Fruit fly (Drosophila melanogaster) whole organism, embryonic: ENCODE data around the gene Act87E.

Experiments
- BEAF-32 ChIP-seq: fragments of 200-800 bp; sonication (Bioruptor generic); optimal IDR thresholded peaks from 3 replicates; lab custom pipeline; 2017; ENCODE audit warnings: missing biosample characterization, missing genetic modification characterization, mild to moderate bottlenecking, moderate library complexity, missing genetic modification reagents
- CG10431 ChIP-seq: fragments of 200-800 bp; sonication (Bioruptor generic); optimal IDR thresholded peaks from 3 replicates; lab custom pipeline; 2018; ENCODE audit warnings: missing biosample characterization, mild to moderate bottlenecking, missing genetic modification characterization
- CG11504 ChIP-seq: fragments of 200-800 bp; sonication (Bioruptor generic); optimal IDR thresholded peaks from 3 replicates; lab custom pipeline; 2019; ENCODE audit warnings: missing biosample characterization, mild to moderate bottlenecking, missing genetic modification characterization, moderate library complexity
- CG11695 ChIP-seq: fragments of 200-800 bp; sonication (Bioruptor generic); IDR thresholded peaks from 3 replicates; pipeline ENCODE4 v1.3.6; 2022; ENCODE audit warnings: missing biosample characterization, missing genetic modification characterization
- CG12155 ChIP-seq: fragments of 200-800 bp; sonication (Bioruptor generic); optimal IDR thresholded peaks from 3 replicates; lab custom pipeline; 2016; ENCODE audit warnings: missing biosample characterization, missing genetic modification characterization
- CG12744 ChIP-seq: fragments of 200-800 bp; sonication (Bioruptor generic); optimal IDR thresholded peaks from 2 replicates; lab custom pipeline; 2016; ENCODE audit warnings: missing biosample characterization, missing genetic modification characterization
- CG13287 ChIP-seq: fragments of 200-800 bp; sonication (Bioruptor generic); IDR thresholded peaks from 2 replicates; pipeline ENCODE4 v1.3.6; 2022; ENCODE audit warnings: missing biosample characterization, missing genetic modification characterization; ENCODE audit not compliant: partially characterized antibody
- CG13894 ChIP-seq: fragments of 200-800 bp; sonication (Bioruptor generic); optimal IDR thresholded peaks from 3 replicates; lab custom pipeline; 2018; ENCODE audit warnings: missing biosample characterization, mild to moderate bottlenecking, missing genetic modification characterization, moderate library complexity
- CG14667 ChIP-seq: fragments of 200-800 bp; sonication (Bioruptor generic); IDR thresholded peaks from 2 replicates; pipeline ENCODE4 v1.3.6; 2022; ENCODE audit warnings: missing biosample characterization, missing genetic modification characterization
- CG18476 ChIP-seq: fragments of 200-800 bp; sonication (Bioruptor generic); optimal IDR thresholded peaks from 2 replicates; lab custom pipeline; 2016; ENCODE audit warnings: missing biosample characterization, mild to moderate bottlenecking, missing genetic modification characterization
- CG32767 ChIP-seq: fragments of 200-800 bp; sonication (Bioruptor generic); IDR thresholded peaks from 2 replicates; pipeline ENCODE4 v1.3.6; 2022; ENCODE audit warnings: missing biosample characterization, missing genetic modification characterization
- CG34224 ChIP-seq: fragments of 200-800 bp; sonication (Bioruptor generic); IDR thresholded peaks from 3 replicates; pipeline ENCODE4 v1.3.6; 2022; ENCODE audit warnings: missing biosample characterization, missing genetic modification characterization; ENCODE audit not compliant: partially characterized antibody
- CG42726 ChIP-seq: fragments of 200-800 bp; sonication (Bioruptor generic); IDR thresholded peaks from 2 replicates; pipeline ENCODE4 v1.3.6; 2022; ENCODE audit warnings: missing biosample characterization, missing genetic modification characterization; ENCODE audit not compliant: partially characterized antibody
- CG6765 ChIP-seq: fragments of 200-800 bp; sonication (Bioruptor generic); optimal IDR thresholded peaks from 3 replicates; lab custom pipeline; 2017; ENCODE audit warnings: missing biosample characterization, mild to moderate bottlenecking, missing genetic modification characterization
- CG6791 ChIP-seq: fragments of 200-800 bp; sonication (Bioruptor generic); IDR thresholded peaks from 3 replicates; pipeline ENCODE4 v1.3.6; 2022; ENCODE audit warnings: missing biosample characterization, missing genetic modification characterization; ENCODE audit not compliant: partially characterized antibody
- CG8290 ChIP-seq, 3 experiments: fragments of 200-800 bp; sonication (Bioruptor generic); optimal IDR thresholded peaks; 2 replicates each; lab custom pipeline; 2016 to 2019; ENCODE audit warnings: missing biosample characterization in 3 of 3, missing genetic modification characterization in 3 of 3, mild to moderate bottlenecking in 2 of 3, moderate library complexity in 1 of 3
- CG8478 ChIP-seq: fragments of >200 bp; optimal IDR thresholded peaks from 2 replicates; lab custom pipeline; 2018
- Dll ChIP-seq: fragments of 200-800 bp; sonication (Bioruptor generic); IDR thresholded peaks from 4 replicates; pipeline ENCODE4 v1.3.6; 2022; ENCODE audit warnings: missing biosample characterization, missing genetic modification characterization; ENCODE audit not compliant: partially characterized antibody
- HLH4C ChIP-seq: fragments of 200-800 bp; sonication (Bioruptor generic); IDR thresholded peaks from 3 replicates; pipeline ENCODE4 v1.3.6; 2022; ENCODE audit warnings: missing biosample characterization, missing genetic modification characterization; ENCODE audit not compliant: partially characterized antibody
- Jarid2 ChIP-seq: fragments of 200-800 bp; sonication (Bioruptor generic); optimal IDR thresholded peaks from 3 replicates; lab custom pipeline; 2017; ENCODE audit warnings: mild to moderate bottlenecking, missing biosample characterization, missing genetic modification reagents, missing genetic modification characterization
- Max ChIP-seq: fragments of 200-800 bp; sonication (Bioruptor generic); optimal IDR thresholded peaks from 2 replicates; lab custom pipeline; 2016; ENCODE audit warnings: missing biosample characterization, mild to moderate bottlenecking, missing genetic modification characterization
- Med ChIP-seq: fragments of 200-800 bp; sonication (Bioruptor generic); peaks from one replicate; lab custom pipeline; 2016; ENCODE audit warnings: missing biosample characterization, missing genetic modification characterization, mild to moderate bottlenecking, inconsistent platforms, moderate library complexity
- Scr ChIP-seq: fragments of 200-800 bp; sonication (Bioruptor generic); IDR thresholded peaks from 2 replicates; pipeline ENCODE4 v1.3.6; 2022; ENCODE audit warnings: missing biosample characterization, missing genetic modification characterization; ENCODE audit not compliant: partially characterized antibody
- abd-A ChIP-seq: fragments of 200-800 bp; sonication (Bioruptor generic); optimal IDR thresholded peaks from 3 replicates; lab custom pipeline; 2019; ENCODE audit warnings: missing biosample characterization, mild to moderate bottlenecking, missing genetic modification characterization, moderate library complexity
- ap ChIP-seq: fragments of 200-800 bp; sonication (Bioruptor generic); IDR thresholded peaks from 2 replicates; pipeline ENCODE4 v1.3.6; 2022; ENCODE audit warnings: missing biosample characterization, missing genetic modification characterization
- bbx ChIP-seq: fragments of 200-800 bp; sonication (Bioruptor generic); IDR thresholded peaks from 2 replicates; pipeline ENCODE4 v1.3.6; 2022; ENCODE audit warnings: missing biosample characterization, missing genetic modification characterization; ENCODE audit not compliant: partially characterized antibody
- bcd ChIP-seq: fragments of 200-800 bp; sonication (Bioruptor generic); optimal IDR thresholded peaks from 2 replicates; lab custom pipeline; 2017; ENCODE audit warnings: missing biosample characterization, mild to moderate bottlenecking, missing genetic modification characterization
- chinmo ChIP-seq: fragments of 200-800 bp; sonication (Bioruptor generic); IDR thresholded peaks from 4 replicates; pipeline ENCODE4 v1.3.6; 2022; ENCODE audit warnings: missing biosample characterization, missing genetic modification characterization; ENCODE audit not compliant: partially characterized antibody
- chn ChIP-seq: fragments of 200-800 bp; sonication (Bioruptor generic); optimal IDR thresholded peaks from 2 replicates; lab custom pipeline; 2016; ENCODE audit warnings: missing biosample characterization, missing genetic modification characterization
- ci ChIP-seq: fragments of 200-800 bp; sonication (Bioruptor generic); IDR thresholded peaks from 3 replicates; pipeline ENCODE4 v1.3.6; 2022; ENCODE audit warnings: missing biosample characterization, missing genetic modification characterization
- crol ChIP-seq: fragments of 200-800 bp; sonication (Bioruptor generic); IDR thresholded peaks from 2 replicates; pipeline ENCODE4 v1.3.6; 2022; ENCODE audit warnings: missing biosample characterization, missing genetic modification characterization
- dmrt11E ChIP-seq: fragments of 200-800 bp; sonication (Bioruptor generic); optimal IDR thresholded peaks from 3 replicates; lab custom pipeline; 2018; ENCODE audit warnings: missing biosample characterization, mild to moderate bottlenecking, missing genetic modification characterization, moderate library complexity
- ems ChIP-seq: fragments of 200-800 bp; sonication (Bioruptor generic); optimal IDR thresholded peaks from 3 replicates; lab custom pipeline; 2016; ENCODE audit warnings: missing biosample characterization, missing genetic modification characterization
- insv ChIP-seq, 2 experiments: fragments of 200-800 bp; sonication (Bioruptor generic); optimal IDR thresholded peaks; 3 replicates each; lab custom pipeline; 2016 to 2018; ENCODE audit warnings: missing biosample characterization in 2 of 2, missing genetic modification characterization in 2 of 2
- jing ChIP-seq: fragments of 200-800 bp; sonication (Bioruptor generic); optimal IDR thresholded peaks from 2 replicates; lab custom pipeline; 2018; ENCODE audit warnings: missing biosample characterization, mild to moderate bottlenecking, missing genetic modification characterization
- jumu ChIP-seq: fragments of 200-800 bp; sonication (Bioruptor generic); optimal IDR thresholded peaks from 3 replicates; lab custom pipeline; 2016; ENCODE audit warnings: missing biosample characterization, missing genetic modification characterization
- ken ChIP-seq: fragments of 200-800 bp; sonication (Bioruptor generic); IDR thresholded peaks from 3 replicates; pipeline ENCODE4 v1.3.6; 2022; ENCODE audit warnings: missing biosample characterization, missing genetic modification characterization
- lab ChIP-seq: fragments of 200-800 bp; sonication (Bioruptor generic); optimal IDR thresholded peaks from 3 replicates; lab custom pipeline; 2017; ENCODE audit warnings: missing biosample characterization, missing genetic modification characterization, mild to moderate bottlenecking, moderate library complexity, missing genetic modification reagents
- mirr ChIP-seq: fragments of 200-800 bp; sonication (Bioruptor generic); optimal IDR thresholded peaks from 3 replicates; lab custom pipeline; 2018; ENCODE audit warnings: missing biosample characterization, mild to moderate bottlenecking, missing genetic modification characterization
- onecut ChIP-seq: fragments of 200-800 bp; sonication (Bioruptor generic); IDR thresholded peaks from 2 replicates; pipeline ENCODE4 v1.3.6; 2022; ENCODE audit warnings: missing biosample characterization, missing genetic modification characterization
- scrt ChIP-seq: fragments of 200-800 bp; sonication (Bioruptor generic); optimal IDR thresholded peaks from 2 replicates; lab custom pipeline; 2018; ENCODE audit warnings: missing biosample characterization, mild to moderate bottlenecking, missing genetic modification characterization, moderate library complexity
- sens-2 ChIP-seq: fragments of 200-800 bp; sonication (Bioruptor generic); IDR thresholded peaks from 2 replicates; pipeline ENCODE4 v1.3.6; 2022; ENCODE audit warnings: missing biosample characterization, missing genetic modification characterization
- so ChIP-seq: fragments of 200-800 bp; sonication (Bioruptor generic); IDR thresholded peaks from 3 replicates; pipeline ENCODE4 v1.3.6; 2022; ENCODE audit warnings: missing biosample characterization, missing genetic modification characterization
- sob ChIP-seq: fragments of 200-800 bp; sonication (Bioruptor generic); IDR thresholded peaks from 2 replicates; pipeline ENCODE4 v1.3.6; 2022; ENCODE audit warnings: missing biosample characterization, missing genetic modification characterization
- trem ChIP-seq: fragments of 200-800 bp; optimal IDR thresholded peaks from 3 replicates; lab custom pipeline; 2019; ENCODE audit warnings: missing biosample characterization, mild to moderate bottlenecking, missing genetic modification characterization, moderate library complexity
- twi ChIP-seq: fragments of 200-800 bp; optimal IDR thresholded peaks from 2 replicates; lab custom pipeline; 2019; ENCODE audit warnings: missing biosample characterization, mild to moderate bottlenecking, missing genetic modification characterization, moderate library complexity
- vvl ChIP-seq: fragments of 200-800 bp; sonication (Bioruptor generic); IDR thresholded peaks from 2 replicates; pipeline ENCODE4 v1.3.6; 2022; ENCODE audit warnings: missing biosample characterization, missing genetic modification characterization
- z ChIP-seq: fragments of 200-800 bp; sonication (Bioruptor generic); IDR thresholded peaks from 3 replicates; pipeline ENCODE4 v1.3.6; 2022; ENCODE audit warnings: missing biosample characterization, missing genetic modification characterization

Gene Act87E

dm6 chr3R:13450338-13450737 is 24.6 kb downstream of the Act87E start, which contains the start of gene side-IV:
Gene side-IV (plus strand): TSS chr3R:13450590.
- peak; percentile 9 for TF ChIP-seq lab (GFP tag; lab: Kevin White, UChicago)
- 0 out of 3 replicates have a peak, but pooled peaks have one; percentile 49 for TF ChIP-seq CG6791
- TF ChIP-seq crol (GFP tag; lab: Robert Waterston, UW) = peak; percentile 23; the same call in 1 of the 2 replicates
- peak; percentile 12 for TF ChIP-seq CG12155 (GFP tag; lab: Kevin White, UChicago)
- TF ChIP-seq HLH4C = peak; percentile 43; the same call in 1 of the 3 replicates
- no peak for TF ChIP-seq chinmo
- TF ChIP-seq insv (GFP tag; optimal IDR thresholded peaks at IDR 0.05; lab: Kevin White, UChicago) = peak in 1 of 2 experiments; percentile 42
- TF ChIP-seq CG8478 (lab: Kevin White, UChicago) = peak; percentile 89
- peak; percentile 17 for TF ChIP-seq jing (GFP tag; lab: Kevin White, UChicago)
- TF ChIP-seq CG32767 (GFP tag; lab: Robert Waterston, UW) = peak; percentile 50
- TF ChIP-seq CG8290 (GFP tag; optimal IDR thresholded peaks at IDR 0.05; lab: Kevin White, UChicago) = no peak
- peak in 1 of 2 experiments; percentile 41 for TF ChIP-seq CG8290 (tag; optimal IDR thresholded peaks at IDR 0.05; lab: Kevin White, UChicago)
- TF ChIP-seq vvl (GFP tag; lab: Robert Waterston, UW) = peak; percentile 56
- TF ChIP-seq abd-A = peak; percentile 67
- no peak for TF ChIP-seq BEAF-32 (GFP tag; lab: Kevin White, UChicago)
- peak; percentile 59; the same call in 1 of the 2 replicates for TF ChIP-seq bbx (GFP tag; lab: Robert Waterston, UW)
- TF ChIP-seq trem (tag; lab: Kevin White, UChicago) = no peak
- TF ChIP-seq CG14667 (GFP tag; lab: Robert Waterston, UW) = no peak
- peak; percentile 34; the same call in 1 of the 3 replicates for TF ChIP-seq CG34224
- no peak for TF ChIP-seq CG18476
- TF ChIP-seq dmrt11E (tag; lab: Kevin White, UChicago) = no peak
- TF ChIP-seq bcd (GFP tag; lab: Kevin White, UChicago) = no peak
- no peak for TF ChIP-seq ap (GFP tag; lab: Robert Waterston, UW)
- TF ChIP-seq Dll (GFP tag; lab: Robert Waterston, UW) = 0 out of 4 replicates have a peak, but pooled peaks have one; percentile 25
- TF ChIP-seq sens-2 (GFP tag; lab: Robert Waterston, UW) = 0 out of 2 replicates have a peak, but pooled peaks have one; percentile 12
- 0 out of 3 replicates have a peak, but pooled peaks have one; percentile 17 for TF ChIP-seq CG11695 (GFP tag; lab: Robert Waterston, UW)
- TF ChIP-seq Max = no peak
- peak; percentile 24 for TF ChIP-seq scrt (GFP tag; lab: Kevin White, UChicago)
- peak; percentile 23 for TF ChIP-seq mirr (GFP tag; lab: Kevin White, UChicago)
- TF ChIP-seq ci = peak; percentile 65; the same call in 2 of the 3 replicates
- peak; percentile 88 for TF ChIP-seq Med (GFP tag; lab: Kevin White, UChicago)
- peak; percentile 60; the same call in 1 of the 3 replicates for TF ChIP-seq so (GFP tag; lab: Robert Waterston, UW)
- TF ChIP-seq CG13287 (GFP tag; lab: Robert Waterston, UW) = peak; percentile 28; the same call in 1 of the 2 replicates
- TF ChIP-seq CG10431 (GFP tag; lab: Kevin White, UChicago) = peak; percentile 14
- TF ChIP-seq ken (GFP tag; lab: Robert Waterston, UW) = peak; percentile 9; the same call in 1 of the 3 replicates
- TF ChIP-seq CG13894 = peak; percentile 47
- TF ChIP-seq jumu (GFP tag; lab: Kevin White, UChicago) = no peak
- peak; percentile 26 for TF ChIP-seq twi (tag; lab: Kevin White, UChicago)
- no peak for TF ChIP-seq chn
- TF ChIP-seq z (GFP tag; lab: Robert Waterston, UW) = peak; percentile 56; the same call in 2 of the 3 replicates
- no peak for TF ChIP-seq ems (GFP tag; lab: Kevin White, UChicago)
- TF ChIP-seq onecut = peak; percentile 22; the same call in 1 of the 2 replicates
- TF ChIP-seq Jarid2 = peak; percentile 96
- peak; percentile 14 for TF ChIP-seq CG11504 (tag; lab: Kevin White, UChicago)
- TF ChIP-seq CG6765 = peak; percentile 22
- peak; percentile 36; the same call in 1 of the 2 replicates for TF ChIP-seq CG42726 (GFP tag; lab: Robert Waterston, UW)
- peak; percentile 27; the same call in 1 of the 2 replicates for TF ChIP-seq sob (GFP tag; lab: Robert Waterston, UW)
- no peak for TF ChIP-seq CG12744 (GFP tag; lab: Kevin White, UChicago)
- TF ChIP-seq Scr (GFP tag; lab: Robert Waterston, UW) = peak; percentile 44; the same call in 1 of the 2 replicates
